Worm (Caenorhabditis elegans) whole organism, mixed stage, embryonic: ENCODE measurements around the gene C02H6.3.
"Not testable (repeated sequence)": the region's sequence is repeated elsewhere in the genome, so short reads cannot be mapped to it uniquely, and the experiment has no call there.

Experiments
- M03D4.4 ChIP-seq: sonication (generic microtip); optimal IDR thresholded peaks from 2 replicates; lab custom pipeline; 2017; ENCODE audit warnings: mild to moderate bottlenecking, missing genetic modification characterization, missing compliant biosample characterization
- blmp-1 ChIP-seq: fragments of 150-350 bp; optimal IDR thresholded peaks from 2 replicates; lab custom pipeline; 2014; ENCODE audit warnings: missing biosample characterization, missing genetic modification characterization
- ces-1 ChIP-seq: fragments of 150-350 bp; optimal IDR thresholded peaks from 2 replicates; lab custom pipeline; 2014; ENCODE audit warnings: missing biosample characterization, missing genetic modification reagents, missing genetic modification characterization
- cnd-1 ChIP-seq: fragments of 200-800 bp; sonication (Bioruptor generic); optimal IDR thresholded peaks from 2 replicates; lab custom pipeline; 2018; ENCODE audit warnings: mild to moderate bottlenecking, missing genetic modification characterization, missing compliant biosample characterization
- drap-1 ChIP-seq: fragments of 200-800 bp; sonication (Bioruptor generic); optimal IDR thresholded peaks from 3 replicates; lab custom pipeline; 2018; ENCODE audit warnings: mild to moderate bottlenecking, missing genetic modification characterization, missing compliant biosample characterization
- elt-1 ChIP-seq: sonication (generic microtip); optimal IDR thresholded peaks from 2 replicates; lab custom pipeline; 2017; ENCODE audit warnings: missing genetic modification characterization, mild to moderate bottlenecking, missing compliant biosample characterization, antibody characterized with exemption, moderate library complexity, borderline replicate concordance; ENCODE audit not compliant: insufficient read depth
- elt-3 ChIP-seq: fragments of 150-350 bp; optimal IDR thresholded peaks from 2 replicates; lab custom pipeline; 2014; ENCODE audit warnings: missing biosample characterization, missing genetic modification characterization
- flh-1 ChIP-seq: fragments of 200-800 bp; sonication (Bioruptor generic); optimal IDR thresholded peaks from 2 replicates; lab custom pipeline; 2018; ENCODE audit warnings: mild to moderate bottlenecking, missing genetic modification characterization, moderate library complexity, missing compliant biosample characterization
- hlh-1 ChIP-seq: fragments of 150-350 bp; optimal IDR thresholded peaks from 2 replicates; lab custom pipeline; 2014; ENCODE audit warnings: missing biosample characterization, missing genetic modification reagents, missing genetic modification characterization
- lin-13 ChIP-seq: fragments of 150-350 bp; optimal IDR thresholded peaks from 2 replicates; lab custom pipeline; 2014; ENCODE audit warnings: missing biosample characterization, missing genetic modification characterization
- lsy-2 ChIP-seq: fragments of 150-350 bp; optimal IDR thresholded peaks from 2 replicates; lab custom pipeline; 2014; ENCODE audit warnings: missing biosample characterization, missing genetic modification characterization
- mab-5 ChIP-seq: fragments of 150-350 bp; optimal IDR thresholded peaks from 2 replicates; lab custom pipeline; 2014; ENCODE audit warnings: missing biosample characterization, missing genetic modification characterization
- mls-2 ChIP-seq: sonication (generic microtip); optimal IDR thresholded peaks from 2 replicates; lab custom pipeline; 2016; ENCODE audit warnings: mild to moderate bottlenecking, missing genetic modification characterization, moderate library complexity, missing compliant biosample characterization
- nhr-12 ChIP-seq: fragments of 150-350 bp; optimal IDR thresholded peaks from 2 replicates; lab custom pipeline; 2014; ENCODE audit warnings: missing biosample characterization, missing genetic modification characterization
- nhr-2 ChIP-seq: fragments of 150-350 bp; optimal IDR thresholded peaks from 2 replicates; lab custom pipeline; 2014; ENCODE audit warnings: missing biosample characterization, missing genetic modification characterization
- nhr-237 ChIP-seq: fragments of 150-350 bp; optimal IDR thresholded peaks from 2 replicates; lab custom pipeline; 2014; ENCODE audit warnings: missing biosample characterization, missing genetic modification characterization
- nhr-28 ChIP-seq: fragments of 150-350 bp; optimal IDR thresholded peaks from 2 replicates; lab custom pipeline; 2014; ENCODE audit warnings: missing biosample characterization, missing genetic modification characterization
- nhr-76 ChIP-seq: sonication (generic microtip); optimal IDR thresholded peaks from 2 replicates; lab custom pipeline; 2017; ENCODE audit warnings: missing biosample characterization, missing genetic modification characterization
- pha-4 ChIP-seq: fragments of 150-350 bp; optimal IDR thresholded peaks from 2 replicates; lab custom pipeline; 2018; ENCODE audit warnings: missing biosample characterization, missing genetic modification reagents, missing genetic modification characterization
- sptf-1 ChIP-seq: sonication (generic microtip); optimal IDR thresholded peaks from 2 replicates; lab custom pipeline; 2017; ENCODE audit warnings: mild to moderate bottlenecking, missing genetic modification characterization, moderate library complexity, missing compliant biosample characterization
- unc-120 ChIP-seq: sonication (generic microtip); optimal IDR thresholded peaks from 2 replicates; lab custom pipeline; 2017; ENCODE audit warnings: missing genetic modification characterization, missing compliant biosample characterization; ENCODE audit not compliant: poor library complexity, severe bottlenecking
- unc-39 ChIP-seq: fragments of 150-350 bp; optimal IDR thresholded peaks from 2 replicates; lab custom pipeline; 2014; ENCODE audit warnings: missing biosample characterization, missing genetic modification characterization
- zip-8 ChIP-seq: fragments of 150-350 bp; optimal IDR thresholded peaks from 2 replicates; lab custom pipeline; 2014; ENCODE audit warnings: missing biosample characterization, missing genetic modification characterization
- ztf-11 ChIP-seq: fragments of 150-350 bp; optimal IDR thresholded peaks from 2 replicates; lab custom pipeline; 2014; ENCODE audit warnings: missing biosample characterization, missing genetic modification characterization

C02H6.3 gene

DNA sequence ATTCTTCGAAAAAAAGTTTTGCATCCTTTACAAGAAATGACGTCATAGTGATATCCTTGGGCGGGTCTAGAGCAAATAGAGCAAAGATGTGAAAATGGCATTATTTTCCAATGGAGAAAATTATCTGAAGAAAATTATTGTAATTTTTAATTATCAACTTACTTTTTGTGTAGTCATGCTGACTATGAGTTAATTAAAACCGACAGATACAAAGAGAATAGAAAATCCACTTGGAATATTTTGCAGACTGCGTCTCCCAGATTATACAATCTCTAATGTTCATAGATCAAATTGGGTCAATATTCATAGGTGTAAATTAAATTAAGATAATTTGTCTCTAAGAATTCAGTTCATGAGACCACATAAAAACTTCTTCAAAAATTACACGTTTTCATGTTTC is 38.1 kb downstream of the C02H6.3 start, which contains the start of gene nhr-149:
Gene nhr-149, minus strand, starts transcription at position 101 of the 400 bp plus-strand sequence.
- TF ChIP-seq nhr-76, result no peak
- peak; percentile 53 for TF ChIP-seq zip-8 (tag; lab: Kevin White, UChicago)
- no peak for TF ChIP-seq nhr-2
- TF ChIP-seq elt-3 (tag; lab: Kevin White, UChicago), result no peak
- TF ChIP-seq hlh-1 (tag; lab: Kevin White, UChicago), result no peak
- no peak for TF ChIP-seq ces-1 (GFP tag; lab: Kevin White, UChicago)

DNA sequence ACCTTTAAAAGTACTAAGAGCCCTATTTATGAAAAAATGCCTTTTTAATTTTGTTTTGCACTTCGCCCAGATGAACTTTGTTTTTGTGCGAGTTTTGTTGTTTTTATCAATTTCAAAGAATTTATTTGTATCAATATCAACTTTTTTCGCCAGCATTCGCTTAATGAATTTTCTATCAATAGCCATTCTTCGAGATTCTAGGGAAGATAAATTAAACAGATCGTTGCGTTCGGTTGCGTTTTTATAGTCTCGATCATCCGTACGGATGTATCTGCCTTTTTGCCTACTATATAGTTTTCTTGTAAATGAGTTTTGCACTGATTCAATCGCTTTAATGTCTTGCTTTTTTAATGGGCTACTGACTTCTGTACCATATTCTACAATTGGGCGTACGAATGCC is 42.2 kb downstream of the C02H6.3 start, which contains the start of gene nhr-147:
Gene nhr-147, plus strand, starts transcription at position 301 of the 400 bp plus-strand sequence.
- TF ChIP-seq flh-1 (GFP tag; lab: Kevin White, UChicago); lin-13 (tag; lab: Kevin White, UChicago); nhr-12 (tag; lab: Kevin White, UChicago): not testable (repeated sequence)

DNA sequence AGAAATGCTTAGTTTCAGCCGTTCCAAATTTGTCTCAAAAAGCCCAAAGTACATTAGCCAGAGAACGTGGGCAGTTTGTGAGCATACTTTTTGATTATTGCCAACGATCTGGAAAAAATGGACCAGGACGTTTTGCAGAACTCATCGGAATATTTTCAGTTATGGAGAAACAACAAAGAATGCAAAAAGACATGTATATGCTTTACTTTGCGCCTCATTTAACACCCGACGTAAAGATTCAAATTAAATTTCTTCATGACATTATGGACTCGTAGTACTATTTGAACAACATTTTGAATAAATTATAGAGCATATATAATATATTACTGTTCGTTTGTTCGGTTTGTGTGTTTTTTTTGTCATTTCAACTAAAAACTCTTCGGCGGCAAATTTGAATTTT is 44.1 kb downstream of the C02H6.3 start, which contains the start of gene srh-244:
Gene srh-244, plus strand, starts transcription at position 301 of the 400 bp plus-strand sequence.
- TF ChIP-seq drap-1 (GFP tag; lab: Kevin White, UChicago) (no peak), lsy-2 (no peak), nhr-28 (tag; lab: Kevin White, UChicago) (no peak), mls-2 (tag; lab: Kevin White, UChicago) (no peak)

DNA sequence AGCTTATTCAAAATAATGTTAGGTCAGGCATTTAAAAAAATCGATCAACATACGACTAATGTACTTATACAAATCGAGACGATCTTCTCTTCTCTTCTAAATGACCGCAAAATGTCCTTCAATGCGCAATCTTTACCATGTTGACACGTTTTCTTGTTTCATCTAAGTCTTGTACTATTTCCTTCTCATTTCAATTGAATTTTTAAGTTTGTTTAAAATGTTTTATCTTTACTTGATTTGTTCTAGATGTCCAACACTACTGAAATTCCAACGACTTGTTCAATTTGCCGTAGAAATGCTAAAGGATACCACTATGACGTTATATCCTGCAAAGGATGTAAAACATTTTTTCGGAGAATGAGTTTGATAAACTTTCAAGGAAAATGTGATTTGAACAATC is 45.7 kb downstream of the C02H6.3 start, which contains the start of the genes nhr-263 and nhr-148:
Gene nhr-263, minus strand, starts transcription at position 101 of the 400 bp plus-strand sequence.
Gene nhr-148, plus strand, starts transcription at position 215 of the 400 bp plus-strand sequence.
- no peak for TF ChIP-seq unc-120
- no peak for TF ChIP-seq ztf-11 (tag; lab: Kevin White, UChicago)
- no peak for TF ChIP-seq mls-2 (tag; lab: Kevin White, UChicago)
- no peak for TF ChIP-seq pha-4 (tag; lab: Kevin White, UChicago)
- no peak for TF ChIP-seq flh-1 (GFP tag; lab: Kevin White, UChicago)
- no peak for TF ChIP-seq nhr-2

DNA sequence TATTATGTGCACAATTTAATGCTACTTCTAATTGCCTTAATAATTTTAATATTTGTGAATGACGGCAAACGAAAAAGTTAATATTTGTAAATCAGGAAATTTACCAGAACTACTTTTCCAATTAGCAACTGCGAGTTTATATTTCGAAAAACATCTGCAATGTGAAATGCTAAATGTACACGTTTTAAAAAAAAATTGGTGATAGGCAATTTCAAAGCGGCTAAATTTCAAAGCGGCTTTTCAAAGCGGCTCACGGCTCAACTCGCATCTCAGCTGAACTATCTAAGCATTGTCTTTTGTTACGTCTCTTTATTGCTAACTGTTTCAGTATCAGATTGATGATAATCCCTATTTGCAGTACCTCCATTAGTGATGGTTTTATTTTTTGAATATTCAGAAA is 47.8 kb downstream of the C02H6.3 start, which contains the start of gene srh-187:
Gene srh-187, minus strand, starts transcription at position 101 of the 400 bp plus-strand sequence.
- no peak for TF ChIP-seq lsy-2
- no peak for TF ChIP-seq cnd-1 (tag; lab: Kevin White, UChicago)
- no peak for TF ChIP-seq ztf-11 (tag; lab: Kevin White, UChicago)
- TF ChIP-seq zip-8 (tag; lab: Kevin White, UChicago), result no peak
- TF ChIP-seq mab-5 (tag; lab: Kevin White, UChicago), result no peak
- TF ChIP-seq pha-4 (tag; lab: Kevin White, UChicago), result no peak
- no peak for TF ChIP-seq elt-1
- no peak for TF ChIP-seq nhr-28 (tag; lab: Kevin White, UChicago)
- TF ChIP-seq nhr-2, result no peak
- TF ChIP-seq unc-120, result no peak
- TF ChIP-seq M03D4.4 (tag; lab: Kevin White, UChicago), result no peak
- TF ChIP-seq unc-39 (tag; lab: Kevin White, UChicago), result no peak
- no peak for TF ChIP-seq sptf-1 (tag; lab: Kevin White, UChicago)
- no peak for TF ChIP-seq hlh-1 (tag; lab: Kevin White, UChicago)
- TF ChIP-seq blmp-1, result no peak
- no peak for TF ChIP-seq nhr-237 (tag; lab: Kevin White, UChicago)

DNA sequence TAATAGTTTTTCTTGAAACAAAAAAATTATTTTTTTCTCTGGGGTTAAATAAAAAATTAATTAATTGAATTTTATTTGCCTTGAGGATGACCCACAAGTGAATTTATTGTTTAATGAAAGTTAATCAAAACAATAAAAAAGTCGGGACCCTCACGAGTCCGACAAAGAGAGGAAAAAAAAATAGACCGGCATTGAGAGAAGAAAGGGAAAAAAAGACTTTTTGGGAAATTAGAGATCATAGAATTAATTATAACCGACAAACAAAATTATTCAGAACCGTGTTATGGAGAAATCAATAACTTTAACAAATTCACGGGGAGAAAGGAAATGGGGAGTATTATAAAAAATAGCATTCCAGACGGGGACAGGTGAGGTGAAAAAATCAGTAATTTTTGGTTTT is 50.4 kb downstream of the C02H6.3 start, which contains the start of gene F10G2.7:
Gene F10G2.7, minus strand, starts transcription at position 101 of the 400 bp plus-strand sequence.
- TF ChIP-seq nhr-237 (tag; lab: Kevin White, UChicago); flh-1 (GFP tag; lab: Kevin White, UChicago); pha-4 (tag; lab: Kevin White, UChicago): not testable (repeated sequence)
